Fruit fly (Drosophila melanogaster) S2 (cell line): Measurements from ENCODE around the gene Doc2.

Experiments used
- CG8478 ChIP-seq: fragments of >200 bp; optimal IDR thresholded peaks from 2 replicates; lab custom pipeline; 2018
- CTCF ChIP-seq, 2 experiments: fragments of >200 bp; optimal IDR thresholded peaks; 2 replicates each; lab custom pipeline; 2018

dm6 chr3L:8990128-8990527 is 28.9 kb downstream of the Doc2 start, which contains the start of gene CG5280:
- TF ChIP-seq CG8478 (lab: Kevin White, UChicago): no peak
- no peak for TF ChIP-seq CTCF (optimal IDR thresholded peaks at IDR 0.05; lab: Kevin White, UChicago)
